Fruit fly (Drosophila melanogaster): ENCODE results near the gene Mgat2.

Gene Mgat2

dm6 chr3R:30014977-30015514 lies 7.0 kb downstream of the Mgat2 start, which contains the start of gene CG7920 (continued):
- TF ChIP-seq salm (tag; optimal IDR thresholded peaks at IDR 0.05) (no peak), Sin3A (optimal IDR thresholded peaks at IDR 0.05) (peak; percentile 71), amos (GFP tag; IDR thresholded peaks at IDR 0.05; ENCODE audit: partially characterized antibody) (peak; percentile 81), CG5953 (GFP tag; IDR thresholded peaks at IDR 0.05) (no peak), CG14710 (tag; optimal IDR thresholded peaks at IDR 0.05) (peak; percentile 39), CG7556 (GFP tag; optimal IDR thresholded peaks at IDR 0.05) (peak; percentile 23), MBD-R2 (GFP tag; IDR thresholded peaks at IDR 0.05) (peak; percentile 29; the same call in 1 of the 2 replicates), Dek (tag; optimal IDR thresholded peaks at IDR 0.05) (peak; percentile 22), CG6765 (GFP tag; optimal IDR thresholded peaks at IDR 0.05) (peak; percentile 72), CG10147 (GFP tag; optimal IDR thresholded peaks at IDR 0.05) (peak; percentile 43), eyg (GFP tag; optimal IDR thresholded peaks at IDR 0.05) (peak; percentile 34), CG12659 (GFP tag; optimal IDR thresholded peaks at IDR 0.05) (peak; percentile 64), phol (tag; optimal IDR thresholded peaks at IDR 0.05) (peak; percentile 56), CG12071 (GFP tag; optimal IDR thresholded peaks at IDR 0.05) (peak; percentile 24), CG2889 (GFP tag; IDR thresholded peaks at IDR 0.05) (0 out of 3 replicates have a peak, but pooled peaks have one; percentile 16), sob (GFP tag; IDR thresholded peaks at IDR 0.05) (peak; percentile 42; the same call in 1 of the 2 replicates), ab (GFP tag; optimal IDR thresholded peaks at IDR 0.05) (no peak), CG7357 (GFP tag; IDR thresholded peaks at IDR 0.05) (no peak), CG13624 (GFP tag; optimal IDR thresholded peaks at IDR 0.05) (peak; percentile 79), CG12391 (tag; optimal IDR thresholded peaks at IDR 0.05) (no peak), CG1529 (GFP tag; optimal IDR thresholded peaks at IDR 0.05) (no peak), Hr39 (optimal IDR thresholded peaks at IDR 0.05) (no peak), CG8924 (tag; optimal IDR thresholded peaks at IDR 0.05) (peak; percentile 8), chif (GFP tag; optimal IDR thresholded peaks at IDR 0.05) (no peak), Nf-YB (GFP tag; optimal IDR thresholded peaks at IDR 0.05) (no peak), CG4424 (GFP tag; optimal IDR thresholded peaks at IDR 0.05) (peak; percentile 20), CG14860 (GFP tag; IDR thresholded peaks at IDR 0.05; ENCODE audit: partially characterized antibody) (peak; percentile 53; the same call in 2 of the 3 replicates), Scr (GFP tag; IDR thresholded peaks at IDR 0.05; ENCODE audit: partially characterized antibody) (peak; percentile 85), crp (GFP tag; optimal IDR thresholded peaks at IDR 0.05) (peak in 1 of 2 experiments; percentile 55), CG33213 (GFP tag; optimal IDR thresholded peaks at IDR 0.05) (peak; percentile 42), CG15011 (GFP tag; optimal IDR thresholded peaks at IDR 0.05) (no peak), CG4282 (GFP tag; optimal IDR thresholded peaks at IDR 0.05) (no peak), CoRest (tag; optimal IDR thresholded peaks at IDR 0.05) (peak; percentile 34), MESR4 (GFP tag; optimal IDR thresholded peaks at IDR 0.05) (peak; percentile 26), Dref (GFP tag; IDR thresholded peaks at IDR 0.05) (peak; percentile 91), CG17568 (GFP tag; optimal IDR thresholded peaks at IDR 0.05) (no peak), CG13894 (tag; optimal IDR thresholded peaks at IDR 0.05) (peak; percentile 59), abd-A (tag; optimal IDR thresholded peaks at IDR 0.05) (peak; percentile 37), Awh (GFP tag; IDR thresholded peaks at IDR 0.05) (no peak), her (GFP tag; optimal IDR thresholded peaks at IDR 0.05) (peak; percentile 8), gcm (GFP tag; optimal IDR thresholded peaks at IDR 0.05) (peak; percentile 4), pb (GFP tag; optimal IDR thresholded peaks at IDR 0.05) (no peak), CG18476 (GFP tag; optimal IDR thresholded peaks at IDR 0.05) (no peak), Hr51 (GFP tag; optimal IDR thresholded peaks at IDR 0.05) (no peak), ato (GFP tag; IDR thresholded peaks at IDR 0.05; ENCODE audit: partially characterized antibody) (peak; percentile 61; the same call in 1 of the 2 replicates), CG18599 (GFP tag; optimal IDR thresholded peaks at IDR 0.05) (peak; percentile 71), bsh (GFP tag; optimal IDR thresholded peaks at IDR 0.05) (peak in 1 of 2 experiments; percentile 14), da (GFP tag; optimal IDR thresholded peaks at IDR 0.05) (no peak), sna (GFP tag; IDR thresholded peaks at IDR 0.05; ENCODE audit: partially characterized antibody) (peak; percentile 83)

Measured in whole organism, embryonic.